Fruit fly (Drosophila melanogaster) whole organism, pupa: Measurements from ENCODE around the gene phtm.

Experiments used
- CG10348 ChIP-seq: fragments of 200-800 bp; sonication (Bioruptor generic); IDR thresholded peaks from 2 replicates; pipeline ENCODE4 v1.3.6; 2022; ENCODE audit warnings: missing biosample characterization, missing genetic modification characterization
- CG14655 ChIP-seq: fragments of 200-800 bp; sonication (Bioruptor generic); optimal IDR thresholded peaks from 3 replicates; lab custom pipeline; 2017; ENCODE audit warnings: mild to moderate bottlenecking, missing biosample characterization, missing genetic modification reagents, missing genetic modification characterization
- CG34367 ChIP-seq: fragments of 200-800 bp; sonication (Bioruptor generic); optimal IDR thresholded peaks from 2 replicates; lab custom pipeline; 2018; ENCODE audit warnings: missing biosample characterization, mild to moderate bottlenecking, missing genetic modification characterization
- Ets98B ChIP-seq: fragments of 200-800 bp; sonication (Bioruptor generic); IDR thresholded peaks from 2 replicates; pipeline ENCODE4 v1.3.6; 2022; ENCODE audit warnings: missing biosample characterization, missing genetic modification characterization
- fd96Ca ChIP-seq: fragments of 200-800 bp; sonication (Bioruptor generic); IDR thresholded peaks from 3 replicates; pipeline ENCODE4 v1.3.6; 2022; ENCODE audit warnings: missing biosample characterization, missing genetic modification characterization
- gl ChIP-seq: fragments of 200-800 bp; sonication (Bioruptor generic); optimal IDR thresholded peaks from 2 replicates; lab custom pipeline; 2018; ENCODE audit warnings: missing biosample characterization, mild to moderate bottlenecking, missing genetic modification characterization

DNA sequence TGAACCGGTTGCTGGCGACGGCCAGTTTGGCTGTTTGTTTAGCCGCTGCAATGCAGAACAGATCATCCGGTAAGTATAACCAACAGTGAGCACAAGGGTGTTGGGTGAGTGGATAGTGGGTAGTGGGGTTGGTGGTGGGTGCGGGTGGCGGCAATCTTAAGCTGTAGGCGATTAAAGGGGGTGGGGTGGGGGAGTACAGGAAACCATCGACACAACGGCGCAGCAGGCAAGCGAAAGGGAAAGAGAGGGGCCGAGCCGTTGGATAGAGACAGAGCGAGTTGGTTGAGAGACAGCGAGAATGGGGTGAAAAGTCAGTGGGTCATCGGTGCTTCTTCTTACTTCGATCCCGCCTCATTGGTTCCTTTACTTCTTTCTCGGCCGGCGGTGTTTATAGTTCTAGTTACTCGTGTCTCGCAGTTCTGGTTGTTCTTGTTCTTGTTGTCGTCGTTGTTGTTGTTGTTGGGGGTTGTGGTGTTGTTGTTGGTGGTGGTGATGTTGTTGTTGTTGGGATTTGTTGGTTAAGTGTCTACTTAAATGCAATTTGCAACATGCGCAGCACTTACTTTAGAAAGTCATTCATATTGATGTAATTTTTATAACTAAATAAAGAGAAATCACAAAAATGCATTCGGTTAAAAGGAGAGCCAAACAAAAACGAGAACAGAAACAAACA lies 49.2 kb upstream of the phtm start:
- TF ChIP-seq CG34367 (no peak), Ets98B (GFP tag; lab: Robert Waterston, UW) (no peak), fd96Ca (GFP tag; lab: Robert Waterston, UW) (no peak), CG10348 (GFP tag; lab: Robert Waterston, UW) (no peak), CG14655 (GFP tag; lab: Kevin White, UChicago) (no peak), gl (tag; lab: Kevin White, UChicago) (no peak)
